Fruit fly (Drosophila melanogaster) whole organism, embryonic: Measurements from ENCODE around the gene dhd.

ENCODE experiments used
- CG10431 ChIP-seq: fragments of 200-800 bp; sonication (Bioruptor generic); optimal IDR thresholded peaks from 3 replicates; lab custom pipeline; 2018; ENCODE audit warnings: missing biosample characterization, mild to moderate bottlenecking, missing genetic modification characterization
- CG7271 ChIP-seq: fragments of 200-800 bp; sonication (Bioruptor generic); optimal IDR thresholded peaks from 2 replicates; lab custom pipeline; 2018; ENCODE audit warnings: missing biosample characterization, mild to moderate bottlenecking, missing genetic modification characterization, moderate library complexity
- Lpt ChIP-seq: fragments of >200 bp; optimal IDR thresholded peaks from 2 replicates; lab custom pipeline; 2018; ENCODE audit warnings: missing biosample characterization, missing genetic modification characterization
- gem ChIP-seq: fragments of 200-800 bp; sonication (Bioruptor generic); optimal IDR thresholded peaks from 2 replicates; lab custom pipeline; 2019; ENCODE audit warnings: missing biosample characterization, mild to moderate bottlenecking, missing genetic modification characterization, moderate library complexity
- luna ChIP-seq: fragments of 200-800 bp; sonication (Bioruptor generic); optimal IDR thresholded peaks from 2 replicates; lab custom pipeline; 2016; ENCODE audit warnings: missing biosample characterization, missing genetic modification characterization
- nerfin-1 ChIP-seq: fragments of 200-800 bp; sonication (Bioruptor generic); optimal IDR thresholded peaks from 3 replicates; lab custom pipeline; 2019; ENCODE audit warnings: missing biosample characterization, mild to moderate bottlenecking, missing genetic modification characterization, moderate library complexity
- oc ChIP-seq: fragments of 200-800 bp; sonication (Bioruptor generic); optimal IDR thresholded peaks from 2 replicates; lab custom pipeline; 2018; ENCODE audit warnings: missing biosample characterization, mild to moderate bottlenecking, missing genetic modification characterization, moderate library complexity
- sens ChIP-seq: fragments of 200-800 bp; sonication (Bioruptor generic); peaks from one replicate; lab custom pipeline; 2016; ENCODE audit warnings: missing biosample characterization, missing genetic modification characterization

DNA sequence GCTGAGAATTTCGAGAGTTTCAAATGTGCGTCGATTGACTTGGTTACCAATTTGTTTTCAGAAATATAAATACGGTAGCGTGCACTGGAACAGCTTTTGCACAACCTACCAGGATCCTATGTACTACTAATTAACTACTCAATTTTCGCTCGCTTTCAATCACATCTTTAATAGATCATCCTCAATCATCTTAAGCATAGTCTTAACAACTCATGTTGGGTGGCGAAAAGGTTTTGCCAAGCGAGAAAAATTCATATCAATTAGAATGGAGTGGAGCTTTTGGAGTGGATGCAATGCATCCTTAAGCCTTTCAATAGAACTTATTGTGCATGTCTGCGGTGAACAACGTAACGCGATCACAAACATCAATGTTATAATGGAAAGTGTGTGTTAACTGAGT lies 4.7 kb upstream of the dhd start, which contains the start of gene CG17764:
- no peak for TF ChIP-seq gem
- TF ChIP-seq nerfin-1 (tag; lab: Kevin White, UChicago), result no peak
- no peak for TF ChIP-seq Lpt (GFP tag; lab: Kevin White, UChicago)
- TF ChIP-seq sens (GFP tag; lab: Kevin White, UChicago), result no peak
- TF ChIP-seq CG7271 (tag; lab: Kevin White, UChicago), result no peak
- TF ChIP-seq CG10431, result no peak
- TF ChIP-seq luna, result no peak
- TF ChIP-seq oc (tag; lab: Kevin White, UChicago), result no peak
